ENCODE assay signal across 5 fruit fly cellular contexts in genomic region chr3L:24537073-24538004, dm6.
TF ChIP-seq lines count a peak whose summit lies in the region.

Gene mRpS5 (plus strand): TSS chr3L:24537236.

- no peak for TF ChIP-seq CTCF in whole organism, embryonic (GFP tag; optimal IDR thresholded peaks at IDR 0.05; lab: Kevin White, UChicago)

TF ChIP-seq in whole organism, adult, 20 proteins besides CTCF, POLR2A, EP300 and RAD21:
- TF ChIP-seq CG7045 (GFP tag; optimal IDR thresholded peaks at IDR 0.05; lab: Kevin White, UChicago) (no peak), kay (GFP tag; lab: Kevin White, UChicago; ENCODE audit: borderline replicate concordance) (no peak), Clk (GFP tag; optimal IDR thresholded peaks at IDR 0.05; lab: Kevin White, UChicago) (no peak), ovo (GFP tag; optimal IDR thresholded peaks at IDR 0.05; lab: Kevin White, UChicago) (peak; percentile 15), CG12768 (GFP tag; optimal IDR thresholded peaks at IDR 0.05; lab: Kevin White, UChicago) (no peak), CG11617 (GFP tag; optimal IDR thresholded peaks at IDR 0.05; lab: Kevin White, UChicago) (no peak), CG7101 (tag; optimal IDR thresholded peaks at IDR 0.05; lab: Kevin White, UChicago) (no peak), bab1 (GFP tag; optimal IDR thresholded peaks at IDR 0.05; lab: Kevin White, UChicago) (peak; percentile 31), Crg-1 (GFP tag; optimal IDR thresholded peaks at IDR 0.05; lab: Kevin White, UChicago) (no peak), toe (GFP tag; optimal IDR thresholded peaks at IDR 0.05; lab: Kevin White, UChicago) (no peak), CG5204 (GFP tag; optimal IDR thresholded peaks at IDR 0.05; lab: Kevin White, UChicago) (peak; percentile 13), cic (GFP tag; optimal IDR thresholded peaks at IDR 0.05; lab: Kevin White, UChicago) (no peak)

TF ChIP-seq in whole organism, embryonic, 481 proteins besides CTCF, POLR2A, EP300 and RAD21 (continues in another document):
- TF ChIP-seq CG14965 (GFP tag; optimal IDR thresholded peaks at IDR 0.05; lab: Kevin White, UChicago; ENCODE audit: borderline replicate concordance) (no peak), Mad (GFP tag; optimal IDR thresholded peaks at IDR 0.05; lab: Kevin White, UChicago) (no peak), nau (GFP tag; optimal IDR thresholded peaks at IDR 0.05; lab: Kevin White, UChicago) (no peak), Ptx1 (GFP tag; IDR thresholded peaks at IDR 0.05; lab: Robert Waterston, UW) (no peak), gt (GFP tag; IDR thresholded peaks at IDR 0.05; lab: Robert Waterston, UW) (no peak), Doc2 (GFP tag; IDR thresholded peaks at IDR 0.05; lab: Robert Waterston, UW) (no peak), salm (tag; optimal IDR thresholded peaks at IDR 0.05; lab: Kevin White, UChicago) (no peak), CG11723 (GFP tag; optimal IDR thresholded peaks at IDR 0.05; lab: Kevin White, UChicago) (peak; percentile 73), CG6272 (GFP tag; IDR thresholded peaks at IDR 0.05; lab: Robert Waterston, UW) (no peak), CG42726 (GFP tag; IDR thresholded peaks at IDR 0.05; lab: Robert Waterston, UW; ENCODE audit: partially characterized antibody) (no peak), knrl (GFP tag; IDR thresholded peaks at IDR 0.05; lab: Robert Waterston, UW; ENCODE audit: partially characterized antibody) (0 out of 3 replicates have a peak, but pooled peaks have one; percentile 23), CG13424 (tag; optimal IDR thresholded peaks at IDR 0.05; lab: Kevin White, UChicago) (no peak), Doc3 (GFP tag; IDR thresholded peaks at IDR 0.05; lab: Robert Waterston, UW; ENCODE audit: partially characterized antibody) (no peak), CG18262 (tag; optimal IDR thresholded peaks at IDR 0.05; lab: Kevin White, UChicago) (no peak), so (GFP tag; IDR thresholded peaks at IDR 0.05; lab: Robert Waterston, UW) (no peak), slp2 (GFP tag; optimal IDR thresholded peaks at IDR 0.05; lab: Kevin White, UChicago) (no peak), Hey (tag; optimal IDR thresholded peaks at IDR 0.05; lab: Kevin White, UChicago) (no peak), Dad (GFP tag; optimal IDR thresholded peaks at IDR 0.05; lab: Kevin White, UChicago) (no peak), disco-r (GFP tag; optimal IDR thresholded peaks at IDR 0.05; lab: Kevin White, UChicago) (no peak), tna (GFP tag; IDR thresholded peaks at IDR 0.05; lab: Robert Waterston, UW; ENCODE audit: partially characterized antibody) (no peak)

TF ChIP-seq in whole organism, prepupa, 60 proteins besides CTCF, POLR2A, EP300 and RAD21:
- TF ChIP-seq CG10631 (GFP tag; optimal IDR thresholded peaks at IDR 0.05; lab: Kevin White, UChicago) (peak; percentile 9), salr (GFP tag; optimal IDR thresholded peaks at IDR 0.05; lab: Kevin White, UChicago) (no peak), Hr4 (GFP tag; optimal IDR thresholded peaks at IDR 0.05; lab: Kevin White, UChicago) (peak; percentile 26), CG31627 (GFP tag; optimal IDR thresholded peaks at IDR 0.05; lab: Kevin White, UChicago) (peak; percentile 5), Eip78C (GFP tag; lab: Kevin White, UChicago) (peak; percentile 64), CG10669 (GFP tag; optimal IDR thresholded peaks at IDR 0.05; lab: Kevin White, UChicago) (no peak), Hr39 (GFP tag; optimal IDR thresholded peaks at IDR 0.05; lab: Kevin White, UChicago) (peak; percentile 11), CG34406 (GFP tag; optimal IDR thresholded peaks at IDR 0.05; lab: Kevin White, UChicago) (no peak), svp (GFP tag; lab: Kevin White, UChicago) (peak; percentile 33), Met (GFP tag; optimal IDR thresholded peaks at IDR 0.05; lab: Kevin White, UChicago) (peak; percentile 24), vri (GFP tag; optimal IDR thresholded peaks at IDR 0.05; lab: Kevin White, UChicago) (peak; percentile 20)

TF ChIP-seq in whole organism, pupa, 21 proteins besides CTCF, POLR2A, EP300 and RAD21:
- TF ChIP-seq CG8301 (tag; optimal IDR thresholded peaks at IDR 0.05; lab: Kevin White, UChicago) (no peak), CG14655 (GFP tag; optimal IDR thresholded peaks at IDR 0.05; lab: Kevin White, UChicago) (peak; percentile 15), CG9948 (tag; optimal IDR thresholded peaks at IDR 0.05; lab: Kevin White, UChicago) (peak; percentile 22), Ets98B (GFP tag; IDR thresholded peaks at IDR 0.05; lab: Robert Waterston, UW) (no peak; the same call in 1 of the 2 replicates), CG15710 (tag; optimal IDR thresholded peaks at IDR 0.05; lab: Kevin White, UChicago) (no peak)

TF ChIP-seq in whole organism, wandering third instar larva, 38 proteins besides CTCF, POLR2A, EP300 and RAD21:
- TF ChIP-seq pan (optimal IDR thresholded peaks at IDR 0.05; lab: Kevin White, UChicago) (no peak), sv (GFP tag; optimal IDR thresholded peaks at IDR 0.05; lab: Kevin White, UChicago) (no peak), N (GFP tag; optimal IDR thresholded peaks at IDR 0.05; lab: Kevin White, UChicago) (peak; percentile 58)
